Worm (Caenorhabditis elegans) whole organism, L4 larva: ENCODE measurements around the gene F35A5.1.

Experiments
- F49E8.2 ChIP-seq: sonication (generic microtip); optimal IDR thresholded peaks from 2 replicates; lab custom pipeline; 2016; ENCODE audit warnings: missing compliant biosample characterization, mild to moderate bottlenecking, missing genetic modification characterization, borderline replicate concordance
- ama-1 ChIP-seq: fragments of 150-350 bp; optimal IDR thresholded peaks from 2 replicates; lab custom pipeline; 2014; ENCODE audit warnings: inconsistent platforms, mixed read lengths
- hlh-30 ChIP-seq: sonication (generic microtip); optimal IDR thresholded peaks from 2 replicates; lab custom pipeline; 2017; ENCODE audit warnings: antibody characterized with exemption, mild to moderate bottlenecking, missing genetic modification characterization, missing compliant biosample characterization; ENCODE audit not compliant: insufficient read depth
- pha-4 ChIP-seq, 2 experiments: fragments of 150-350 bp in 1 of 2; fragments of 200-800 bp in 1 of 2; sonication (Bioruptor generic) in 1 of 2; IDR thresholded peaks in 1 of 2; optimal IDR thresholded peaks in 1 of 2; 2 replicates each; pipeline versions ENCODE4 v1.3.6 to Lab custom; 2014 to 2022; ENCODE audit warnings: missing genetic modification characterization in 2 of 2, missing genetic modification reagents in 2 of 2, missing biosample characterization in 1 of 2, missing compliant biosample characterization in 1 of 2
- pqm-1 ChIP-seq: sonication (generic microtip); optimal IDR thresholded peaks from 2 replicates; lab custom pipeline; 2017; ENCODE audit warnings: missing biosample characterization, missing genetic modification characterization
- vab-7 ChIP-seq: fragments of 200-800 bp; sonication (Bioruptor generic); IDR thresholded peaks from 2 replicates; pipeline ENCODE4 v1.3.6; 2022; ENCODE audit warnings: missing genetic modification reagents, missing genetic modification characterization, missing compliant biosample characterization

DNA sequence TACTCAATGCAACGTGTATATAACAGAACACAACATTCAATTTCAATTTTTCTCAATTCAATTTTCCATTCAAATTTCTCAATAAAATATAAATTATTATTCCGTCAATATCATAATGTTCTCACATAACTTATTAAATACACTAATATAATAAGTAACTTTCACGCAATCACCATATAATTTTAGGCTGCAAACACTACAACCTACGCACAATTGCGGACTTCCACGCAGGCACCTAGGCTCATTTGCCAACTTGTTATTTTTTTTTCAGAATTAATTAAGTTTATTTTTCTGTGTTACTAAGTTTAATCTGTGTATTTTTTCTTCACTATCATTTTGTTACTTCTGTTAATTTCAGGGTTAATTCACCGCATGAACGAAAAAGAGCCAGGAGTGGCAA lies 34.9 kb upstream of the F35A5.1 start, which contains the start of gene F47B7.2:
- TF ChIP-seq F49E8.2 (no peak), pha-4 (GFP tag; IDR thresholded peaks at IDR 0.05; lab: Robert Waterston, UW) (no peak), pha-4 (tag; optimal IDR thresholded peaks at IDR 0.05; lab: Kevin White, UChicago) (no peak), pqm-1 (tag; lab: Kevin White, UChicago) (no peak), ama-1 (no peak), hlh-30 (tag; lab: Kevin White, UChicago) (no peak), vab-7 (GFP tag; lab: Robert Waterston, UW) (no peak)
